Worm (Caenorhabditis elegans): ENCODE measurements around the gene popl-7.

ce11 chrIV:13360144-13360543, 10.3 kb upstream of the popl-7 start, which contains the start of gene Y62E10A.3:
- no peak for TF ChIP-seq tbx-2 (tag; optimal IDR thresholded peaks at IDR 0.05)
- no peak for TF ChIP-seq vab-15 (tag; optimal IDR thresholded peaks at IDR 0.05)
- TF ChIP-seq aly-2 (tag; optimal IDR thresholded peaks at IDR 0.05): no peak
- no peak for TF ChIP-seq nhr-12 (tag; optimal IDR thresholded peaks at IDR 0.05)
- TF ChIP-seq egl-27 (tag; optimal IDR thresholded peaks at IDR 0.05): no peak
- no peak for TF ChIP-seq skn-1 (tag; optimal IDR thresholded peaks at IDR 0.05)
- no peak for TF ChIP-seq lin-13 (GFP tag; optimal IDR thresholded peaks at IDR 0.05)
- no peak for TF ChIP-seq unc-86 (tag; optimal IDR thresholded peaks at IDR 0.05)
- TF ChIP-seq nhr-76 (tag; optimal IDR thresholded peaks at IDR 0.05): no peak
- TF ChIP-seq ets-5 (GFP tag; IDR thresholded peaks at IDR 0.05): no peak
- no peak for TF ChIP-seq mef-2 (tag; optimal IDR thresholded peaks at IDR 0.05)
- TF ChIP-seq dpl-1 (GFP tag; optimal IDR thresholded peaks at IDR 0.05): no peak
- no peak for TF ChIP-seq unc-62 (GFP tag; optimal IDR thresholded peaks at IDR 0.05)

Measured in whole organism, L1 larva.